Fruit fly (Drosophila melanogaster): ENCODE measurements around the gene ovo.

Gene ovo

dm6 chrX:5095620-5096019, 47.5 kb downstream of the ovo start (continued):
- TF ChIP-seq CG31388 (GFP tag; optimal IDR thresholded peaks at IDR 0.05) (no peak), hb (GFP tag; IDR thresholded peaks at IDR 0.05; ENCODE audit: partially characterized antibody) (no peak), ERR (GFP tag; optimal IDR thresholded peaks at IDR 0.05) (no peak), ato (GFP tag; IDR thresholded peaks at IDR 0.05; ENCODE audit: partially characterized antibody) (no peak), CkIIα-i1 (GFP tag; IDR thresholded peaks at IDR 0.05) (no peak), CG15514 (GFP tag; optimal IDR thresholded peaks at IDR 0.05) (peak; percentile 13), CG15073 (GFP tag; optimal IDR thresholded peaks at IDR 0.05) (no peak), Hmx (GFP tag; optimal IDR thresholded peaks at IDR 0.05) (no peak), fd64A (GFP tag; optimal IDR thresholded peaks at IDR 0.05) (no peak), CG7987 (GFP tag; optimal IDR thresholded peaks at IDR 0.05) (no peak), CG6175 (GFP tag; IDR thresholded peaks at IDR 0.05) (no peak), CG8281 (tag; optimal IDR thresholded peaks at IDR 0.05) (no peak), CG6791 (GFP tag; IDR thresholded peaks at IDR 0.05; ENCODE audit: partially characterized antibody) (no peak), bigmax (GFP tag; optimal IDR thresholded peaks at IDR 0.05) (no peak), caup (GFP tag; optimal IDR thresholded peaks at IDR 0.05; ENCODE audit: severe bottlenecking) (peak; percentile 26), z (GFP tag; IDR thresholded peaks at IDR 0.05) (no peak), vnd (GFP tag; IDR thresholded peaks at IDR 0.05; ENCODE audit: partially characterized antibody) (no peak), row (GFP tag; IDR thresholded peaks at IDR 0.05) (peak; percentile 74), HmgD (GFP tag; optimal IDR thresholded peaks at IDR 0.05) (no peak), wor (GFP tag; IDR thresholded peaks at IDR 0.05) (no peak), ase (GFP tag; IDR thresholded peaks at IDR 0.05) (no peak), HLH4C (GFP tag; IDR thresholded peaks at IDR 0.05; ENCODE audit: partially characterized antibody) (no peak), CG11456 (GFP tag; IDR thresholded peaks at IDR 0.05) (no peak), Atf-2 (GFP tag; optimal IDR thresholded peaks at IDR 0.05) (no peak), CG3065 (GFP tag; optimal IDR thresholded peaks at IDR 0.05) (no peak), CG10267 (tag; optimal IDR thresholded peaks at IDR 0.05) (peak; percentile 22), usp (GFP tag; optimal IDR thresholded peaks at IDR 0.05) (no peak), CG11723 (GFP tag; optimal IDR thresholded peaks at IDR 0.05) (no peak), CG12071 (GFP tag; optimal IDR thresholded peaks at IDR 0.05) (peak; percentile 27), CG18262 (tag; optimal IDR thresholded peaks at IDR 0.05) (peak; percentile 45), CG7839 (tag; optimal IDR thresholded peaks at IDR 0.05) (peak; percentile 49), C15 (GFP tag; IDR thresholded peaks at IDR 0.05) (no peak), Stat92E (GFP tag; optimal IDR thresholded peaks at IDR 0.05) (no peak), danr (GFP tag; IDR thresholded peaks at IDR 0.05) (0 out of 2 replicates have a peak, but pooled peaks have one; percentile 14), ftz-f1 (GFP tag; optimal IDR thresholded peaks at IDR 0.05) (no peak), CG10543 (GFP tag; optimal IDR thresholded peaks at IDR 0.05) (no peak), CG8089 (GFP tag; optimal IDR thresholded peaks at IDR 0.05) (no peak), trem (tag; optimal IDR thresholded peaks at IDR 0.05) (no peak), Mrtf (GFP tag; IDR thresholded peaks at IDR 0.05) (no peak), ssp (GFP tag; IDR thresholded peaks at IDR 0.05) (no peak), da (GFP tag; optimal IDR thresholded peaks at IDR 0.05) (no peak), klu (GFP tag; IDR thresholded peaks at IDR 0.05) (no peak), CG17568 (GFP tag; optimal IDR thresholded peaks at IDR 0.05) (no peak), CG4707 (GFP tag; optimal IDR thresholded peaks at IDR 0.05) (no peak), Side (GFP tag; optimal IDR thresholded peaks at IDR 0.05) (no peak), zfh2 (GFP tag; optimal IDR thresholded peaks at IDR 0.05) (no peak), ranshi (GFP tag; IDR thresholded peaks at IDR 0.05) (0 out of 2 replicates have a peak, but pooled peaks have one; percentile 25), CG6254 (GFP tag; optimal IDR thresholded peaks at IDR 0.05) (no peak), tx (GFP tag; optimal IDR thresholded peaks at IDR 0.05) (no peak), NC2α (GFP tag; optimal IDR thresholded peaks at IDR 0.05) (no peak), onecut (GFP tag; IDR thresholded peaks at IDR 0.05) (0 out of 2 replicates have a peak, but pooled peaks have one; percentile 14)

Measured in whole organism, embryonic.